Worm (Caenorhabditis elegans) whole organism, L3 larva: ENCODE measurements around the gene ace-1.

ENCODE experiments used
- R02D3.7 ChIP-seq: fragments of 150-350 bp; optimal IDR thresholded peaks from 2 replicates; lab custom pipeline; 2014; ENCODE audit warnings: missing biosample characterization, missing genetic modification characterization
- ZK546.5 ChIP-seq: sonication (generic microtip); optimal IDR thresholded peaks from 2 replicates; lab custom pipeline; 2017; ENCODE audit warnings: missing biosample characterization, missing genetic modification characterization
- aly-2 ChIP-seq: fragments of 150-350 bp; optimal IDR thresholded peaks from 2 replicates; lab custom pipeline; 2014; ENCODE audit warnings: missing biosample characterization, missing genetic modification characterization
- ceh-16 ChIP-seq: sonication (generic microtip); optimal IDR thresholded peaks from 2 replicates; lab custom pipeline; 2017; ENCODE audit warnings: missing biosample characterization, missing genetic modification characterization
- ceh-28 ChIP-seq: fragments of 150-350 bp; optimal IDR thresholded peaks from 2 replicates; lab custom pipeline; 2014; ENCODE audit warnings: missing biosample characterization, missing genetic modification reagents, missing genetic modification characterization
- egl-27 ChIP-seq: sonication (generic microtip); optimal IDR thresholded peaks from 4 replicates; lab custom pipeline; 2017; ENCODE audit warnings: missing biosample characterization, missing genetic modification reagents, missing genetic modification characterization
- egl-5 ChIP-seq: fragments of 150-350 bp; optimal IDR thresholded peaks from 2 replicates; lab custom pipeline; 2017; ENCODE audit warnings: missing biosample characterization, missing genetic modification reagents, missing genetic modification characterization, inconsistent platforms
- elt-1 ChIP-seq: fragments of 150-350 bp; optimal IDR thresholded peaks from 2 replicates; lab custom pipeline; 2014; ENCODE audit warnings: missing biosample characterization, missing genetic modification characterization
- elt-2 ChIP-seq: sonication (generic microtip); optimal IDR thresholded peaks from 2 replicates; lab custom pipeline; 2016; ENCODE audit warnings: missing genetic modification reagents, mild to moderate bottlenecking, missing genetic modification characterization, missing compliant biosample characterization
- eor-1 ChIP-seq, 2 experiments: fragments of 150-350 bp; optimal IDR thresholded peaks; 2 replicates each; lab custom pipeline; 2014 to 2018; ENCODE audit warnings: missing biosample characterization in 2 of 2, missing genetic modification characterization in 2 of 2
- fkh-10 ChIP-seq: sonication (generic microtip); optimal IDR thresholded peaks from 2 replicates; lab custom pipeline; 2017; ENCODE audit warnings: missing biosample characterization, missing genetic modification reagents, missing genetic modification characterization
- fos-1 ChIP-seq: fragments of 150-350 bp; optimal IDR thresholded peaks from 2 replicates; lab custom pipeline; 2014; ENCODE audit warnings: missing biosample characterization, missing genetic modification characterization
- hmg-11 ChIP-seq: sonication (generic microtip); optimal IDR thresholded peaks from 2 replicates; lab custom pipeline; 2016; ENCODE audit warnings: missing genetic modification characterization, missing compliant biosample characterization
- lin-39 ChIP-seq: fragments of 150-350 bp; optimal IDR thresholded peaks from 2 replicates; lab custom pipeline; 2018; ENCODE audit warnings: missing biosample characterization, missing genetic modification reagents, missing genetic modification characterization
- nhr-23 ChIP-seq: fragments of 150-350 bp; optimal IDR thresholded peaks from 2 replicates; lab custom pipeline; 2014; ENCODE audit warnings: missing biosample characterization, missing genetic modification reagents, missing genetic modification characterization
- nhr-237 ChIP-seq: fragments of 150-350 bp; optimal IDR thresholded peaks from 2 replicates; lab custom pipeline; 2014; ENCODE audit warnings: missing biosample characterization, missing genetic modification characterization
- nhr-25 ChIP-seq: sonication (generic microtip); optimal IDR thresholded peaks from 2 replicates; lab custom pipeline; 2017; ENCODE audit warnings: missing biosample characterization, missing genetic modification characterization
- nhr-28 ChIP-seq: fragments of 150-350 bp; optimal IDR thresholded peaks from 2 replicates; lab custom pipeline; 2014; ENCODE audit warnings: missing biosample characterization, missing genetic modification characterization
- nhr-43 ChIP-seq: sonication (generic microtip); optimal IDR thresholded peaks from 2 replicates; lab custom pipeline; 2016; ENCODE audit warnings: mild to moderate bottlenecking, missing genetic modification characterization, missing compliant biosample characterization; ENCODE audit not compliant: poor library complexity, severe bottlenecking
- nhr-67 ChIP-seq: fragments of 150-350 bp; optimal IDR thresholded peaks from 2 replicates; lab custom pipeline; 2014; ENCODE audit warnings: missing biosample characterization, missing genetic modification characterization
- nhr-76 ChIP-seq: fragments of 150-350 bp; sonication (generic microtip); optimal IDR thresholded peaks from 5 replicates; lab custom pipeline; 2014; ENCODE audit warnings: missing biosample characterization, missing genetic modification characterization
- nhr-77 ChIP-seq: fragments of 150-350 bp; optimal IDR thresholded peaks from 2 replicates; lab custom pipeline; 2014; ENCODE audit warnings: missing biosample characterization, missing genetic modification characterization
- pha-4 ChIP-seq: fragments of 150-350 bp; optimal IDR thresholded peaks from 2 replicates; lab custom pipeline; 2014; ENCODE audit warnings: missing biosample characterization, missing genetic modification reagents, missing genetic modification characterization
- pqm-1 ChIP-seq: fragments of 150-350 bp; optimal IDR thresholded peaks from 2 replicates; lab custom pipeline; 2017; ENCODE audit warnings: missing biosample characterization, missing genetic modification characterization, inconsistent platforms
- sea-2 ChIP-seq: fragments of 150-350 bp; sonication (generic microtip); optimal IDR thresholded peaks from 4 replicates; lab custom pipeline; 2014; ENCODE audit warnings: missing biosample characterization, missing genetic modification reagents, missing genetic modification characterization
- skn-1 ChIP-seq: fragments of 150-350 bp; optimal IDR thresholded peaks from 2 replicates; lab custom pipeline; 2014; ENCODE audit warnings: missing biosample characterization, missing genetic modification characterization
- unc-39 ChIP-seq: sonication (generic microtip); optimal IDR thresholded peaks from 4 replicates; lab custom pipeline; 2017; ENCODE audit warnings: missing biosample characterization, missing genetic modification characterization
- unc-62 ChIP-seq: fragments of 150-350 bp; sonication (generic microtip); optimal IDR thresholded peaks from 4 replicates; lab custom pipeline; 2014; ENCODE audit warnings: missing biosample characterization, missing genetic modification reagents, missing genetic modification characterization
- ztf-11 ChIP-seq: fragments of 150-350 bp; optimal IDR thresholded peaks from 2 replicates; lab custom pipeline; 2014; ENCODE audit warnings: missing biosample characterization, missing genetic modification characterization
- ztf-4 ChIP-seq: fragments of 150-350 bp; optimal IDR thresholded peaks from 2 replicates; lab custom pipeline; 2014; ENCODE audit warnings: missing biosample characterization, missing genetic modification characterization

ace-1 gene

ce11 chrX:16403424-16403823 is 36.3 kb downstream of the ace-1 start:
- TF ChIP-seq nhr-67 (tag; lab: Kevin White, UChicago) (no peak), nhr-76 (tag; lab: Kevin White, UChicago) (no peak), elt-2 (no peak), skn-1 (tag; lab: Kevin White, UChicago) (no peak), lin-39 (peak; percentile 13), elt-1 (no peak)

DNA sequence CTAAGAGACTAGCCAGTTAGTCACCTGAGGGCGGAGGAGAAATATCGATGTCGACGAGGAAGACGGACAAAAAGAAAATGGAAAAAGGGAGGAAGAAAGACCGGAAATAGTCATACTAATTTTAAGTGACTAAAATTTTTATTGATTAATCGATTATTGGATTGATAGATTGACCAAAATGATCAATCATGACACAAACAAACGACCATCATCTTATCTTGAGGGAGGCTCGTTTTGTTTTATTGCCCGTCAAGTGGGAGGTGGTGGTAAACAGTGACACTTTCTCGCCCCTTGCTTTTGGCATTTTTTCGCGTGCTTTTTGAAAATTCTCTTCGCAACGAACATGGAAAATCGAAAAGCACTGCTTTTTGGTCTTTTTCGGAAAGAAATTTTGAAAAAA is 37.7 kb downstream of the ace-1 start:
- TF ChIP-seq egl-5 (tag; lab: Kevin White, UChicago), result peak; percentile 88
- TF ChIP-seq ceh-28 (tag; lab: Kevin White, UChicago), result peak; percentile 70
- TF ChIP-seq lin-39, result peak; percentile 28
- no peak for TF ChIP-seq nhr-28 (tag; lab: Kevin White, UChicago)
- TF ChIP-seq elt-2, result peak; percentile 51
- peak; percentile 60 for TF ChIP-seq pha-4 (tag; lab: Kevin White, UChicago)
- TF ChIP-seq sea-2 (GFP tag; lab: Kevin White, UChicago), result no peak
- peak; percentile 38 for TF ChIP-seq pqm-1 (tag; lab: Kevin White, UChicago)

- no peak for TF ChIP-seq aly-2 (tag; lab: Kevin White, UChicago)
- TF ChIP-seq ztf-4 (tag; lab: Kevin White, UChicago), result no peak
- TF ChIP-seq pha-4 (tag; lab: Kevin White, UChicago), result no peak
- no peak for TF ChIP-seq eor-1 (tag; optimal IDR thresholded peaks at IDR 0.05; lab: Kevin White, UChicago)
- no peak for TF ChIP-seq nhr-43 (tag; lab: Kevin White, UChicago)
- TF ChIP-seq ceh-16 (tag; lab: Kevin White, UChicago), result no peak
- TF ChIP-seq nhr-237, result no peak
These were observed 39.5 kb downstream of the ace-1 start for ce11 chrX:16406632-16407031.

DNA sequence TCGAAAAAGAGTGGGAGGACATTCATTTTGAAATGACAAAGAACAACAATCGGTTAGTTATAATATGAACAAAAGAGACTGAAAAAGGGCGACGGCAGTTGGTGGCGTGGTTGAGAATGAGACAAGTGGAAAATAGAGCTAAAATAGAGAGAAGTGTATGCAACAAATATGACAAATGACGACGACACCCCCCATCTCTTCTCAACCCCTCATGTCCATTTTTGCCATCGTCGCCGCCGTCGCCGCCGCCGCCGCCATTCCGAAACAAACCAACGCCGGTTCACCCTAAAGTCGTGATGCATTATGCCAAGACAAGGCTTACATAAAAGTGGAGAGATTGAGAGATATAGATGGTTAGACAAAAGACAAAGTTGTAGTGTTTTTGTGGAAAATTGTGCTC is 42.1 kb downstream of the ace-1 start:
- no peak for TF ChIP-seq unc-62
- peak; percentile 41 for TF ChIP-seq lin-39

DNA sequence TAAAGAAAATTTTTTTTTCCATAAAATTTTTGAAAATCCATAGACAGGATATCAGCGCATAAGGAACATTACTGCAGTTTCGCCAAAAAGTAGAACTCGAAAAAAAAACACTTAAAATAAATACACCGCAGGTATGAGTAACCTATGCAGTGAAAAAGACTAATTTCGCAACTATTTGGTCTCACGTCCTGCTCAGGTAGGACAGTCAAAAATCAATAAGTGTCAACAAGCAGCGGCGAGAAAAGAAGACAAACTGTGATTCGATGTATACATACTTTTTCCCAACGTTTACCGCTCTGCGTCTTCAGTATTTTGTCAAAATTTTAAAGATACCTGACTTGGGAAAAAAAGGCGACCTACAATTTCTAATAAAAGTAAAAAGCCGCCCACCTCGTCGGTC is 44.9 kb downstream of the ace-1 start:
- TF ChIP-seq pha-4 (tag; lab: Kevin White, UChicago) (peak; percentile 83), egl-27 (tag; lab: Kevin White, UChicago) (no peak), ztf-4 (tag; lab: Kevin White, UChicago) (no peak)

ce11 chrX:16413208-16413995 is 46.3 kb downstream of the ace-1 start:
- TF ChIP-seq pqm-1 (tag; lab: Kevin White, UChicago) (peak; percentile 27), elt-2 (peak; percentile 56), nhr-23 (tag; lab: Kevin White, UChicago) (no peak)

DNA sequence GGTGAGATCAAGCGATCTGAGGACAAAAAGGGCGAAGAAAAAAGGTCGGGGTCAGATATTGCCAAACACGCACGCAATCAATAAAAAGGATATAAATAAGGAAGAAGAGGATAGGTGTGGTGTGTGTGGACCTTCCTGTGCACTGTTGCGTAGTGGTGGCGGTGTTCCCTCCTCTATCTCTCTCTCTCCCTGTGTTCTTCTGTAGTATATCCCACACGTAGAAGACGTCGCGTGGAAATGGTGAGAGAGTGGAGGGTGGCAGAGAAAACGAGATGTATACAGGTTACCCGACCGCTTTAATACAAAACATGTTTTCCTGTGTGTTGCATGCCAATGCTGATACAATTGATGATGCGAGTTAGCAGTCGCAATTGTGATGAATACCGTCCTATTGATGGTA is 47.5 kb downstream of the ace-1 start:
- TF ChIP-seq ceh-28 (tag; lab: Kevin White, UChicago), result peak; percentile 13
- no peak for TF ChIP-seq unc-62
- no peak for TF ChIP-seq ZK546.5
- peak; percentile 58 for TF ChIP-seq nhr-25 (tag; lab: Kevin White, UChicago)
- TF ChIP-seq ceh-16 (tag; lab: Kevin White, UChicago), result no peak
- no peak for TF ChIP-seq sea-2 (GFP tag; lab: Kevin White, UChicago)
- TF ChIP-seq fos-1 (tag; lab: Kevin White, UChicago), result no peak
- no peak for TF ChIP-seq unc-39 (tag; lab: Kevin White, UChicago)
- no peak for TF ChIP-seq nhr-77 (tag; lab: Kevin White, UChicago)
- no peak for TF ChIP-seq egl-27 (tag; lab: Kevin White, UChicago)
- no peak for TF ChIP-seq pqm-1 (tag; lab: Kevin White, UChicago)
- TF ChIP-seq nhr-76 (tag; lab: Kevin White, UChicago), result no peak
- no peak for TF ChIP-seq nhr-237
- no peak for TF ChIP-seq R02D3.7 (tag; lab: Kevin White, UChicago)
- TF ChIP-seq nhr-23 (tag; lab: Kevin White, UChicago), result peak; percentile 43
- no peak for TF ChIP-seq fkh-10 (GFP tag; lab: Kevin White, UChicago)
- TF ChIP-seq nhr-67 (tag; lab: Kevin White, UChicago), result no peak
- no peak for TF ChIP-seq pha-4 (tag; lab: Kevin White, UChicago)
- no peak for TF ChIP-seq ztf-11 (tag; lab: Kevin White, UChicago)
- TF ChIP-seq hmg-11 (tag; lab: Kevin White, UChicago), result peak; percentile 14
- no peak for TF ChIP-seq elt-2
